Fruit fly (Drosophila melanogaster): ENCODE results near the gene CG14104.

Gene CG14104

dm6 chr3L:19815472-19816150, 8.6 kb upstream of the CG14104 start, which contains the start of gene cyc:
cyc (minus strand) TSS chr3L:19815938.
- TF ChIP-seq CG8478 (optimal IDR thresholded peaks at IDR 0.05) (peak; percentile 33), usp (GFP tag; optimal IDR thresholded peaks at IDR 0.05) (no peak)

DNA sequence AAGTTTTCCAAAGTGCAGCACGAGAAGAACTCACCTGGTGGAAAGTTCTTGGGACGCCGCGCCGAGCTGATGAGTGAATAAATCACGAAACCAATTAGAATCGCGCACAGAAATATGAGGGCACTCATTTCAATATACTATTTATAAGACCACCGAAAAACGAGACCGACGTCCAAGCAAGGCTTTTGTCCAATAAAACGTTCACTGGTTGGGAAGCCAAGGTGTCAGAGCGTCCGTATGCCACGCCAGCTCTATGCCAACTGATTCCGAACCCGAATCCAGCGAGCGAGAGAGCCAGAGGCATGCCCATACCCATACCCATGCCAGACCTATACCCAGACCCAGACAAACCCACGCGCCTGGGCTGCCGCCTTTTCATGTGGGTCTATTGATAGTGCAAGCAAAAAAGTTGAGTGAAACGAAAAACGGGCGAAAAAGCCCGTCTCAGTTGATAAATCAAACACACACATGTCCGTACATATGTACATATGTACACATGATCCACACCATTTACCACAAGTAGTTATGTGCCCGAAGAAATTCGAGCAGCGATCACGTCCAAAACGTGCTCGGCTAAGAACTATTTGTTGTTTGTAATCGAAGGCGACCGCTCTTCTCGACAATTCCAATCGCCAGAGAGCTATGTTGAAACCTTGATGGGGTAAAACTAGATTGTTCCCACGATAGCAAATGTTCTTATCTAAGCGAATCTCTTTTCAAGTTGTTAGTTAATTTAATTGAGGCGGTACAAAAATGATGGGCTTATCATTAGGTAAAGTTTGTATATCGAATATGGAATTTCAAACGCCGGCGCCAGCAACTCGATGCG, 6.3 kb upstream of the CG14104 start, which contains the start of gene Cyp305a1:
TSS of gene Cyp305a1 (minus strand) at position 265 of the 829 bp plus-strand sequence.
- TF ChIP-seq CG8478 (optimal IDR thresholded peaks at IDR 0.05) (no peak), psq (optimal IDR thresholded peaks at IDR 0.05) (no peak), Dll (optimal IDR thresholded peaks at IDR 0.05) (no peak), EcR (GFP tag; optimal IDR thresholded peaks at IDR 0.05) (no peak), pan (optimal IDR thresholded peaks at IDR 0.05) (no peak), usp (GFP tag; optimal IDR thresholded peaks at IDR 0.05) (no peak)

DNA sequence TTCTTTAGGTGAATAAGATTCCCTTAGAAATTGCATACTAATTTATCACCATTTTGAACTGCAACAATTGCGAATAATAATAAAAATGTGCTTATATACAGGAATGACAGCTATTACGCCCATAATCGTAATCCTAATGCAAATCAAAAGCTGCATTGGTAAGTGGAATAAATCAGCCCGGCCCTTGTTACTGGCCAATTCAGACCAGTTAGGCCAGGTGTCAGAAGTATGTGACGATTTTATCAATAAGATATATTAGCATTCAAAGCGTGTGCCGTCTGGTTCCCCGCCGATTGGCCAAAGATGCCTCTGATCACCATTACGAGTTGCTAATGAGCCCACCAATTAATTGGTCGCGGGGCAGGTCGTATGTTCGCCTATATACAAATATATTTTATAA, 5.5 kb upstream of the CG14104 start:
- TF ChIP-seq CG8478 (optimal IDR thresholded peaks at IDR 0.05), result no peak
- TF ChIP-seq EcR (GFP tag; optimal IDR thresholded peaks at IDR 0.05), result no peak
- TF ChIP-seq usp (GFP tag; optimal IDR thresholded peaks at IDR 0.05), result no peak

- TF ChIP-seq usp (GFP tag; optimal IDR thresholded peaks at IDR 0.05), result no peak
- no peak for TF ChIP-seq CG8478 (optimal IDR thresholded peaks at IDR 0.05)
- TF ChIP-seq psq (optimal IDR thresholded peaks at IDR 0.05), result no peak
- TF ChIP-seq Dll (optimal IDR thresholded peaks at IDR 0.05), result no peak
- TF ChIP-seq pan (optimal IDR thresholded peaks at IDR 0.05), result no peak
- TF ChIP-seq EcR (GFP tag; optimal IDR thresholded peaks at IDR 0.05), result no peak
Observed at dm6 chr3L:19807521-19807920, 522 bp upstream of the CG14104 start.

dm6 chr3L:19805895-19806294, 1.1 kb downstream of the CG14104 start, which contains the start of gene CG34116:
CG34116 (minus strand) TSS chr3L:19806036.
- TF ChIP-seq Dll (optimal IDR thresholded peaks at IDR 0.05), result no peak
- TF ChIP-seq psq (optimal IDR thresholded peaks at IDR 0.05), result no peak
- no peak for TF ChIP-seq EcR (GFP tag; optimal IDR thresholded peaks at IDR 0.05)
- no peak for TF ChIP-seq pan (optimal IDR thresholded peaks at IDR 0.05)
- TF ChIP-seq usp (GFP tag; optimal IDR thresholded peaks at IDR 0.05), result no peak
- no peak for TF ChIP-seq CG8478 (optimal IDR thresholded peaks at IDR 0.05)

DNA sequence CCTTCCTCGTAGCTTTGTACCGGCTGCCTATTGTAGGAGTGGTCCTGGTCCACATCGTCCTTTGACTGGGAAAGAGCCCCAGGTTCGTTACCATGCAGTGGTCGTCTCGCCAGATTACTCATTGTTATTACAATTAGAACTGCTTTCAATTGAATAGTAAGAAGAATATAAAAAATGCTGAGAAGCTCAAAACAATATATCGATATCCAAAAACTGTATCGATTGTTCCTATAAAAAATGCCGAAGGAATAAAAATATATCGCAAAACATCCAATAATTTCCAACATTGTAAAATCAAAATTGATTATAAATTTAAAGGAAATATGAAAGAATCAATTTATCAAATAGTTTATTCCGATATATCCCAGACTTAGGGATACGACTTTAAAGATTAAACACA, 2.1 kb downstream of the CG14104 start, which contains the start of the genes TORIP and Ccdc58:
TSS of gene TORIP (minus strand) at position 173 of the 400 bp plus-strand sequence.
TSS of gene Ccdc58 (plus strand) at position 274 of the 400 bp plus-strand sequence.
- TF ChIP-seq CG8478 (optimal IDR thresholded peaks at IDR 0.05), result no peak
- TF ChIP-seq pan (optimal IDR thresholded peaks at IDR 0.05), result no peak
- TF ChIP-seq Dll (optimal IDR thresholded peaks at IDR 0.05), result no peak
- no peak for TF ChIP-seq usp (GFP tag; optimal IDR thresholded peaks at IDR 0.05)
- TF ChIP-seq EcR (GFP tag; optimal IDR thresholded peaks at IDR 0.05), result no peak

DNA sequence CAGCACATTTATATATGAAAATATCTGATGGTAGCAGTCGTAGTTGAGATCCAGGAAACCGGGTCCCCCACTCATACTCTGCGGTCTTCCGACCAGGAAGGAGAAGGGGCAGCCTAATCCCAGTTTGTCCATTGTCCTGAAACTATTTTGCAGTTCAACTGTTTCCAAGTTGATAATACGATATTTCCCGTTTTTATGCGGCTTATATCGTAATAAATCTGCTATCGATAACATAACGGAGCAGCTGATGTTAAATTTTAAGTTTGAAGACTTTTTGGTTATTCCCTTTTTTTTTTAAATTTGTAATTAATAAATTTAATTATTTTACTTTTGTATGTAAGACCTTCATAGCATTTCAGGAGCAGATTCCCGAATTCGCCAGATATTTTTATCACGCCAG, 5.9 kb downstream of the CG14104 start, which contains the start of gene CG14102:
TSS of gene CG14102 (minus strand) at position 187 of the 400 bp plus-strand sequence.
- TF ChIP-seq psq (optimal IDR thresholded peaks at IDR 0.05), result no peak
- no peak for TF ChIP-seq CG8478 (optimal IDR thresholded peaks at IDR 0.05)
- TF ChIP-seq usp (GFP tag; optimal IDR thresholded peaks at IDR 0.05), result no peak
- TF ChIP-seq pan (optimal IDR thresholded peaks at IDR 0.05), result no peak
- no peak for TF ChIP-seq Dll (optimal IDR thresholded peaks at IDR 0.05)
- no peak for TF ChIP-seq EcR (GFP tag; optimal IDR thresholded peaks at IDR 0.05)

- TF ChIP-seq usp (GFP tag; optimal IDR thresholded peaks at IDR 0.05), result no peak
- TF ChIP-seq CG8478 (optimal IDR thresholded peaks at IDR 0.05), result no peak
- no peak for TF ChIP-seq psq (optimal IDR thresholded peaks at IDR 0.05)
- TF ChIP-seq EcR (GFP tag; optimal IDR thresholded peaks at IDR 0.05), result no peak
- TF ChIP-seq pan (optimal IDR thresholded peaks at IDR 0.05), result no peak
- no peak for TF ChIP-seq Dll (optimal IDR thresholded peaks at IDR 0.05)
Observed at dm6 chr3L:19798978-19799377, 8.0 kb downstream of the CG14104 start, which contains the start of gene Ir76a. Ir76a (plus strand) TSS chr3L:19799278.

DNA sequence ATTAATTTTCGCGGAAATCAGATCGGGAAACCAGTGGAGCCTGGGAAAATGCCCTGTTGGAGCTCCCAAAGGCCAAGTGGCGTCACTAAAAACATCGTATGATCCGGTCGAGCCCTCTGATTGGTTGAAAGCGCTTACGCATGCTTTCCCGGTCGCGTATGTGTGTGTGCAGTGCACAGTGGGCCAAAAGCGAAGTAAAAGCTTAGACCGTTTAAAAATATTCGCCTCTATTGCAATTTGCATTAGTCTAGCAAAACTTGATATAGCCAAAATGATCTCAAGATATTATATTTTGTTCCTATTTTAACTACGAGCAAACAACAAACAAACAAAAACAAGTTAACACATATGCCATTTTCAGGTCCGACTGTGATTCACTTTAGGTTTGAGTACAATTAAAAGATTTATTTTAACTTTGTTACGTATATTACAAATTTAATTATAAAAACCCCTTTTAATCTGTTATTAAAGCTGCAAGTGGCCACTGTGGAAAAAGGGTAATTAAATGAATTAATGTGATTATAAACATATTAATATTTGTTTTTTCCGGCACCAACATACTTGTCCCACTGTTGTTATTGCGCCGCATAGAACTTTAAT, 12.7 kb downstream of the CG14104 start:
- TF ChIP-seq pan (optimal IDR thresholded peaks at IDR 0.05), result no peak
- no peak for TF ChIP-seq Dll (optimal IDR thresholded peaks at IDR 0.05)
- no peak for TF ChIP-seq EcR (GFP tag; optimal IDR thresholded peaks at IDR 0.05)
- TF ChIP-seq usp (GFP tag; optimal IDR thresholded peaks at IDR 0.05), result no peak
- no peak for TF ChIP-seq psq (optimal IDR thresholded peaks at IDR 0.05)
- TF ChIP-seq CG8478 (optimal IDR thresholded peaks at IDR 0.05), result no peak

- TF ChIP-seq CG8478 (optimal IDR thresholded peaks at IDR 0.05) (no peak), psq (optimal IDR thresholded peaks at IDR 0.05) (no peak), EcR (GFP tag; optimal IDR thresholded peaks at IDR 0.05) (no peak), Dll (optimal IDR thresholded peaks at IDR 0.05) (no peak), pan (optimal IDR thresholded peaks at IDR 0.05) (no peak), usp (GFP tag; optimal IDR thresholded peaks at IDR 0.05) (no peak)
Observed at dm6 chr3L:19793438-19793998, 13.5 kb downstream of the CG14104 start, which contains the start of the genes CG42637, Gyc76C and SREBP. CG42637 (minus strand) TSS chr3L:19793569. Gyc76C (minus strand) TSS chr3L:19793569. SREBP (plus strand) TSS chr3L:19793935.

DNA sequence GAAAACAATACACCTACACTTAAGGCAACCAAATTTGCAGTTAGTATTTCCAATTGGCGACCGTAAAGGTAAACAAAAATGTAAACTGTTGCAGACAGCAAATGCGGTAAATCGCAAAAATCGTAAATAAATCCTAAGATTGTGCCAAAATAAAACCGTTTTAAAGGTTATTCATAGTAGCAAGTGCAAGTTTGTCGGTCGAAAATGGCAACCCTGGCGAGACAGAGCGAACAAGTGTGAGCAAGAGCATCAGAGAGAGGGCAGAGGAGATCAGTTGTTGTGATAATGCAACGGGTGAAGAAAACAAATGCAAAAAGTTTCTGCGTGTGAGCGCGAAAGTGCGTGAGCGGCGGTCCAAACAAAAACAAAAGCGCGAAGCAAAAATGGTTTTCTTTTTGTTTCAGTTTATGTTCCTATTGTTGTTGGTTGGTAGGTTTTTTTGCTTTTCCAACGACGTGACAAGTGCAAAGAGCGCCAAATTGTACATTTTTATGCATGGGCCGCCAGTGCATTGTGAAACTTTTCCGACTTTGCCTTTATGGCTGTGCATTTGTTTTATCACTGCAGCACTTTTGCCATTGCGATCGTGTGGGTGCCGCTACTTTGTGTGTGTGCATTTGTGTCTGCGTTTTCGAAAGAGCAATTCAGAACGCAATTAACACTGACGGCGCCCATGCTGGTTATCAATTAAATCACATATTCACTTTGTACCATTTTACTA, 14.1 kb downstream of the CG14104 start:
- TF ChIP-seq pan (optimal IDR thresholded peaks at IDR 0.05) (no peak), usp (GFP tag; optimal IDR thresholded peaks at IDR 0.05) (no peak), CG8478 (optimal IDR thresholded peaks at IDR 0.05) (no peak), psq (optimal IDR thresholded peaks at IDR 0.05) (no peak), Dll (optimal IDR thresholded peaks at IDR 0.05) (no peak), EcR (GFP tag; optimal IDR thresholded peaks at IDR 0.05) (no peak)
